Worm (Caenorhabditis elegans): Measurements from ENCODE around the gene nspa-2.

The nspa-2 gene

ce11 chrV:14915599-14915998 lies 24.7 kb downstream of the nspa-2 start, which contains the start of gene H12D21.11:
H12D21.11 (plus strand) TSS chrV:14915899.
- no peak for TF ChIP-seq hlh-6 (tag; optimal IDR thresholded peaks at IDR 0.05)
- TF ChIP-seq Y22D7AL.16 (tag; optimal IDR thresholded peaks at IDR 0.05): no peak
- TF ChIP-seq elt-4 (tag; optimal IDR thresholded peaks at IDR 0.05): no peak
- no peak for TF ChIP-seq ceh-30 (tag; optimal IDR thresholded peaks at IDR 0.05)
- no peak for TF ChIP-seq pha-2 (tag; optimal IDR thresholded peaks at IDR 0.05)
- TF ChIP-seq ztf-16 (tag; optimal IDR thresholded peaks at IDR 0.05): no peak
- no peak for TF ChIP-seq tbx-2 (tag; optimal IDR thresholded peaks at IDR 0.05)

ce11 chrV:14921509-14921908 lies 30.6 kb downstream of the nspa-2 start, which contains the start of gene zmp-4:
zmp-4 (minus strand) TSS chrV:14921609.
- TF ChIP-seq fkh-10 (GFP tag; optimal IDR thresholded peaks at IDR 0.05): no peak

- no peak for TF ChIP-seq mec-3 (tag; optimal IDR thresholded peaks at IDR 0.05; ENCODE audit: borderline replicate concordance)
- TF ChIP-seq ahr-1 (tag; optimal IDR thresholded peaks at IDR 0.05): no peak
- TF ChIP-seq tbx-7 (tag; optimal IDR thresholded peaks at IDR 0.05): no peak
Observed at ce11 chrV:14924104-14924503, 33.2 kb downstream of the nspa-2 start, which contains the start of gene srg-54. srg-54 (minus strand) TSS chrV:14924204.

ce11 chrV:14928248-14928647 lies 37.4 kb downstream of the nspa-2 start, which contains the start of gene srg-55:
srg-55 (minus strand) TSS chrV:14928348.
- TF ChIP-seq pqm-1 (tag; optimal IDR thresholded peaks at IDR 0.05): no peak
- no peak for TF ChIP-seq nhr-11 (tag; optimal IDR thresholded peaks at IDR 0.05)
- no peak for TF ChIP-seq tbx-7 (tag; optimal IDR thresholded peaks at IDR 0.05)
- TF ChIP-seq C08G9.2 (tag; optimal IDR thresholded peaks at IDR 0.05): no peak
- TF ChIP-seq ceh-30 (tag; optimal IDR thresholded peaks at IDR 0.05): no peak
- no peak for TF ChIP-seq nhr-232 (tag; optimal IDR thresholded peaks at IDR 0.05)
- TF ChIP-seq K02D7.2 (tag; optimal IDR thresholded peaks at IDR 0.05): no peak
- no peak for TF ChIP-seq elt-2 (tag; optimal IDR thresholded peaks at IDR 0.05)
- TF ChIP-seq mec-3 (tag; optimal IDR thresholded peaks at IDR 0.05; ENCODE audit: borderline replicate concordance): no peak

- TF ChIP-seq odd-2 (tag; optimal IDR thresholded peaks at IDR 0.05): no peak
- TF ChIP-seq ceh-31 (tag; optimal IDR thresholded peaks at IDR 0.05): peak; percentile 25
- TF ChIP-seq pha-2 (tag; optimal IDR thresholded peaks at IDR 0.05): no peak
- TF ChIP-seq tbx-7 (tag; optimal IDR thresholded peaks at IDR 0.05): no peak
- TF ChIP-seq K02D7.2 (tag; optimal IDR thresholded peaks at IDR 0.05): no peak
- no peak for TF ChIP-seq sdc-2 (tag; optimal IDR thresholded peaks at IDR 0.05)
- no peak for TF ChIP-seq K09A11.1 (tag; optimal IDR thresholded peaks at IDR 0.05; ENCODE audit: insufficient read depth)
- TF ChIP-seq ceh-18 (tag; optimal IDR thresholded peaks at IDR 0.05): peak; percentile 7
- TF ChIP-seq unc-55 (GFP tag; optimal IDR thresholded peaks at IDR 0.05): no peak
- no peak for TF ChIP-seq rnt-1 (tag; optimal IDR thresholded peaks at IDR 0.05)
- no peak for TF ChIP-seq eyg-1 (tag; optimal IDR thresholded peaks at IDR 0.05)
- TF ChIP-seq ceh-9 (tag; optimal IDR thresholded peaks at IDR 0.05): no peak
- peak; percentile 11 for TF ChIP-seq nfya-1 (tag; optimal IDR thresholded peaks at IDR 0.05)
- no peak for TF ChIP-seq nhr-11 (tag; optimal IDR thresholded peaks at IDR 0.05)
- TF ChIP-seq ets-4 (tag; optimal IDR thresholded peaks at IDR 0.05): no peak
- TF ChIP-seq unc-42 (tag; optimal IDR thresholded peaks at IDR 0.05): peak; percentile 39
- no peak for TF ChIP-seq nhr-232 (tag; optimal IDR thresholded peaks at IDR 0.05)
Observed at ce11 chrV:14930168-14930567, 39.3 kb downstream of the nspa-2 start.

- TF ChIP-seq ets-4 (tag; optimal IDR thresholded peaks at IDR 0.05): no peak
- TF ChIP-seq pag-3 (tag; optimal IDR thresholded peaks at IDR 0.05; ENCODE audit: borderline replicate concordance): no peak
- TF ChIP-seq ahr-1 (tag; optimal IDR thresholded peaks at IDR 0.05): no peak
- no peak for TF ChIP-seq hlh-8 (tag; optimal IDR thresholded peaks at IDR 0.05)
- no peak for TF ChIP-seq odd-2 (tag; optimal IDR thresholded peaks at IDR 0.05)
- peak; percentile 79 for TF ChIP-seq ceh-34 (tag; optimal IDR thresholded peaks at IDR 0.05)
- no peak for TF ChIP-seq hlh-15 (tag; optimal IDR thresholded peaks at IDR 0.05)
- no peak for TF ChIP-seq ceh-2 (tag; optimal IDR thresholded peaks at IDR 0.05)
- no peak for TF ChIP-seq unc-3 (GFP tag; conservative IDR thresholded peaks at IDR 0.05)
- no peak for TF ChIP-seq unc-3 (tag; optimal IDR thresholded peaks at IDR 0.05)
- TF ChIP-seq unc-42 (tag; optimal IDR thresholded peaks at IDR 0.05): peak; percentile 14
- peak; percentile 12 for TF ChIP-seq mec-3 (tag; optimal IDR thresholded peaks at IDR 0.05; ENCODE audit: borderline replicate concordance)
- TF ChIP-seq rnt-1 (tag; optimal IDR thresholded peaks at IDR 0.05): no peak
- TF ChIP-seq ceh-31 (tag; optimal IDR thresholded peaks at IDR 0.05): peak; percentile 27
- no peak for TF ChIP-seq hlh-6 (tag; optimal IDR thresholded peaks at IDR 0.05)
- TF ChIP-seq ref-2 (tag; optimal IDR thresholded peaks at IDR 0.05): no peak
- no peak for TF ChIP-seq ztf-16 (tag; optimal IDR thresholded peaks at IDR 0.05)
- TF ChIP-seq ceh-30 (tag; optimal IDR thresholded peaks at IDR 0.05): no peak
- TF ChIP-seq ceh-24 (tag; optimal IDR thresholded peaks at IDR 0.05): no peak
- no peak for TF ChIP-seq unc-86 (tag; optimal IDR thresholded peaks at IDR 0.05)
- no peak for TF ChIP-seq pha-4 (tag; optimal IDR thresholded peaks at IDR 0.05)
- no peak for TF ChIP-seq ceh-22 (tag; optimal IDR thresholded peaks at IDR 0.05)
Observed at ce11 chrV:14933450-14934218, 42.8 kb downstream of the nspa-2 start.
